Worm (Caenorhabditis elegans): Measurements from ENCODE around the gene sre-44.
A peak's percentile ranks its signal among the peaks of the same experiment; 100 is the strongest.
"Not testable (repeated sequence)": the region's sequence is repeated elsewhere in the genome, so short reads cannot be mapped to it uniquely, and the experiment has no call there.

sre-44 gene

DNA sequence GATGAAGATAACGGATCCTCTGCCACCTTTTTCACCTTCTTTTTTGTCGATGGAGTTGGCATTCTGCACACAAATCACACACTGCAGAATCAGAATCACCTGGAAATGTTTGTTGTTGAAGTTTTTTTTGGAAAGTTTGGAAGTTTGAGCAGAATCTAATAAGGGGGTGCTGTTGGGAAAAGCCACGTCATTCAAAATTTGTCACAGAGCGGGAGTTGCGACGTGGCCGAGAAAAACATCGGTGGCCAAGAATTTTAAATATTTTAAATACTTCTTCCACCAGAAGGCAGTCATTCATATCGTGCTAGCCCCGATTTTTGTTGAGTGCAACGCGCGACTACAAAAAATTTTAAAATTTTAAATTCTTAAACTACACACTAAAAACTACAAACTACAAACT, 12.9 kb downstream of the sre-44 start, which contains the start of gene rpi-1:
Gene rpi-1, minus strand, starts transcription at position 101 of the 400 bp plus-strand sequence.
- TF ChIP-seq let-607 (tag; optimal IDR thresholded peaks at IDR 0.05) (no peak), ZK185.1 (tag; optimal IDR thresholded peaks at IDR 0.05; ENCODE audit: poor library complexity, severe bottlenecking) (no peak), C17E4.6 (GFP tag; IDR thresholded peaks at IDR 0.05) (no peak), F39B2.1 (GFP tag; IDR thresholded peaks at IDR 0.05) (no peak), tlf-1 (GFP tag; optimal IDR thresholded peaks at IDR 0.05) (no peak)

DNA sequence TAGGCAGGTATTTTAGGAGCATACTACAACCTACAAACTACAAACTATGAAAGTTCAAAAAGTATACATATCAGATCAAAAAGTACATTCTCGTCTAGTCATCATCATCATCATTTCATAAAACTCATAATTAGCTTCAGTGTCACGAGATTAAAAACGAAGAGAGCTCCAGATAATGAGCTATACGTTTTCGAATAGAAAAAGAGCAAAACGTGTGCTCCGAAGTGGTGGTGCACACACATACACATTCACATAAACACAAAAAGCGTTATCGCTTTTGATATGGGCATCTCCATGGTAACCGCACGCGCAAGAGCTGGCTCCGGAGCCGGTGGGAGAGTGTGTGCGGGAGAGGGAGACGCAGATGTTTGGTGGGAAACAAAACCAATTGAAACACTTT, 14.9 kb downstream of the sre-44 start:
- no peak for TF ChIP-seq B0019.2 (GFP tag; conservative IDR thresholded peaks at IDR 0.05)
- no peak for TF ChIP-seq sea-2 (GFP tag; IDR thresholded peaks at IDR 0.05)
- TF ChIP-seq lin-26 (GFP tag; IDR thresholded peaks at IDR 0.05) = no peak
- no peak for TF ChIP-seq madf-10 (tag; optimal IDR thresholded peaks at IDR 0.05)
- no peak for TF ChIP-seq mes-4 (tag; optimal IDR thresholded peaks at IDR 0.05)
- TF ChIP-seq ztf-26 (tag; optimal IDR thresholded peaks at IDR 0.05) = no peak
- TF ChIP-seq Y56A3A.18 (GFP tag; IDR thresholded peaks at IDR 0.05) = no peak
- TF ChIP-seq Y53F4B.3 (GFP tag; IDR thresholded peaks at IDR 0.05) = no peak
- no peak for TF ChIP-seq hlh-12 (tag; optimal IDR thresholded peaks at IDR 0.05)
- no peak for TF ChIP-seq attf-6 (GFP tag; IDR thresholded peaks at IDR 0.05)
- TF ChIP-seq ztf-3 (GFP tag; optimal IDR thresholded peaks at IDR 0.05) = no peak
- TF ChIP-seq athp-1 (tag; optimal IDR thresholded peaks at IDR 0.05) = no peak
- TF ChIP-seq F49E8.2 (tag; optimal IDR thresholded peaks at IDR 0.05; ENCODE audit: insufficient read depth) = no peak
- TF ChIP-seq sptf-2 (GFP tag; optimal IDR thresholded peaks at IDR 0.05) = no peak
- TF ChIP-seq C06A6.2 (GFP tag; conservative IDR thresholded peaks at IDR 0.05) = no peak
- TF ChIP-seq rcor-1 (GFP tag; IDR thresholded peaks at IDR 0.05) = no peak
- TF ChIP-seq F33H1.4 (GFP tag; IDR thresholded peaks at IDR 0.05) = no peak
- TF ChIP-seq ceh-27 (GFP tag; optimal IDR thresholded peaks at IDR 0.05) = no peak

DNA sequence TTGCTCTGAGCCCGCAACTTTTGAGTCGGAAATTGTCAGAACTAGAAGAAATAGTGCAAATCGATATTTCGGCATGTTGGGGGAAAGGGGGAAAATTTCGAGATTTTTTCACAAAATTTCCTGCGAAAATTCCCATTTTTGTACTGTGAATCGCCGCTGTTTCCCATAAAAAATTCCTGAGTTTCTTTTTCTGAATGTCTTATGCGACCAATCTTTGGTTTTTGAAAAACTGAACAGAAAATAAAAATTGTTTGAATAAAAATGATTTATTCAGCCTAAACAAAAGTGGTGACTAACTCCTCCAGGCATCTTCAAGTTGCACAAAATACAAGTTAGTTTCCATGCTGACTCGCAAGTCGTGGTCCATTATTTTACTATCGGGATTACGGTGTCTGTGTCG, 16.9 kb downstream of the sre-44 start, which contains the start of gene W07G1.7:
Gene W07G1.7, minus strand, starts transcription at position 101 of the 400 bp plus-strand sequence.
- TF ChIP-seq D2030.7 (GFP tag; IDR thresholded peaks at IDR 0.05) (no peak), pha-4 (tag; optimal IDR thresholded peaks at IDR 0.05) (no peak), bed-1 (GFP tag; IDR thresholded peaks at IDR 0.05) (no peak), nhr-120 (GFP tag; IDR thresholded peaks at IDR 0.05) (no peak), chd-7 (tag; optimal IDR thresholded peaks at IDR 0.05) (no peak), unc-62 (GFP tag; optimal IDR thresholded peaks at IDR 0.05) (no peak)

DNA sequence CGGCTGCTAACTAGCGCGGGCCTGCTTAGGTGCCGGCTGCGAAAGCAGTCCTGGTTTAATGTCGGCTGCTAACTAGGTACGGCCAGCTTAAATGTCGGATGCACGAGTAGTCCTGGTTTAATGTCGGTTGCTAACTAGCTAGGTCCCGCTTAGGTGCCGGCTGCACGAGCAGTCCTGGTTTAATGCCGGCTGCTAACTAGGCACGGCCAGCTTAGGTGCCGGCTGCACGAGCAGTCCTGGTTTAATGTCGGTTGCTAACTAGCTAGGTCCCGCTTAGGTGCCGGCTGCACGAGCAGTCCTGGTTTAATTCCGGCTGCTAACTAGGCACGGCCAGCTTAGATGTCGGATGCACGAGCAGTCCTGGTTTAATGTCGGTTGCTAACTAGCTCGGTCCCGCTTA, 18.6 kb downstream of the sre-44 start:
- TF ChIP-seq lag-1 (GFP tag; IDR thresholded peaks at IDR 0.05) = 0 out of 2 replicates have a peak, but pooled peaks have one; percentile 40
- peak; percentile 51; the same call in 1 of the 2 replicates for TF ChIP-seq zfh-2 (GFP tag; conservative IDR thresholded peaks at IDR 0.05)
- peak; percentile 36; the same call in 1 of the 2 replicates for TF ChIP-seq egrh-3 (GFP tag; IDR thresholded peaks at IDR 0.05)
- not testable (repeated sequence) for TF ChIP-seq snpc-4 (GFP tag; optimal IDR thresholded peaks at IDR 0.05)
- TF ChIP-seq snpc-4 (tag; optimal IDR thresholded peaks at IDR 0.05) = peak in 1 of 4 experiments; percentile 47

DNA sequence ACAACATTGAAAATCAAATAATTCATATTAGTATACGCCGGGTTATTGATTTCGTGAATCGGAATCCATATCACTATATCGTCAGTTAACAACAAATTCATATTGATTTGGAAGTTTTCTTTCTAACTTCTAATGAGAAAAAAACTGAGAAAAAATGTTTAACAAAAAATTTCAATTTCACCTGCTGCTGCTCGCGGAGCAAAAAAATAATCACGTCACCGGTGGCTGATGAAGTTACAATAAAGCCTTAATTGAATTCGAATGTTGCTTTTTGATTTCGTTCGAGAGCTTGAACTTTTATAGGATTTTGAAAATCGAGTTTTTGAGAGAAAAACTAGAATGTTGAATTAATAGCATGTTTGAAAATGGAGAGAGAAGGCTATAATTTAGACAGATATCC, 19.6 kb downstream of the sre-44 start, which contains the start of gene sre-43:
Gene sre-43, minus strand, starts transcription at position 101 of the 400 bp plus-strand sequence.
- TF ChIP-seq hrde-1 (tag; optimal IDR thresholded peaks at IDR 0.05; ENCODE audit: borderline replicate concordance) (no peak), sea-2 (GFP tag; IDR thresholded peaks at IDR 0.05) (no peak), ztf-26 (tag; optimal IDR thresholded peaks at IDR 0.05) (no peak), attf-6 (GFP tag; IDR thresholded peaks at IDR 0.05) (no peak), ama-1 (optimal IDR thresholded peaks at IDR 0.05) (no peak), ama-1 (GFP tag; optimal IDR thresholded peaks at IDR 0.05) (no peak), aptf-3 (GFP tag; IDR thresholded peaks at IDR 0.05) (no peak), ztf-28 (GFP tag; IDR thresholded peaks at IDR 0.05) (no peak), Y67H2A.10 (GFP tag; conservative IDR thresholded peaks at IDR 0.05) (no peak), Y95B8A.8 (GFP tag; IDR thresholded peaks at IDR 0.05) (no peak), Y56A3A.18 (GFP tag; IDR thresholded peaks at IDR 0.05) (no peak), ztf-22 (GFP tag; optimal IDR thresholded peaks at IDR 0.05) (no peak), F57C9.4 (tag; optimal IDR thresholded peaks at IDR 0.05) (no peak), madf-10 (tag; optimal IDR thresholded peaks at IDR 0.05) (no peak), let-526 (GFP tag; IDR thresholded peaks at IDR 0.05) (no peak), F39B2.1 (GFP tag; IDR thresholded peaks at IDR 0.05) (no peak), snpc-4 (GFP tag; optimal IDR thresholded peaks at IDR 0.05) (no peak), snpc-4 (tag; optimal IDR thresholded peaks at IDR 0.05) (no peak)

Measured in whole organism, young adult.